Fruit fly (Drosophila melanogaster) whole organism, adult: ENCODE measurements around the gene Dmtn.
A peak's percentile ranks its signal among the peaks of the same experiment; 100 is the strongest.

Experiments
- CG11617 ChIP-seq: fragments of 200-800 bp; sonication (Bioruptor generic); optimal IDR thresholded peaks from 2 replicates; lab custom pipeline; 2017; ENCODE audit warnings: mild to moderate bottlenecking, missing biosample characterization, missing genetic modification reagents, missing genetic modification characterization
- CG12768 ChIP-seq: fragments of 200-800 bp; sonication (Bioruptor generic); optimal IDR thresholded peaks from 2 replicates; lab custom pipeline; 2017; ENCODE audit warnings: missing biosample characterization, missing genetic modification characterization, mild to moderate bottlenecking, moderate library complexity, missing genetic modification reagents
- CG14711 ChIP-seq: fragments of 200-800 bp; sonication (Bioruptor generic); optimal IDR thresholded peaks from 2 replicates; lab custom pipeline; 2018; ENCODE audit warnings: missing biosample characterization, mild to moderate bottlenecking, missing genetic modification characterization, moderate library complexity
- CG1620 ChIP-seq: fragments of 200-800 bp; sonication (Bioruptor generic); optimal IDR thresholded peaks from 2 replicates; lab custom pipeline; 2016; ENCODE audit warnings: missing biosample characterization, missing genetic modification characterization
- CG33017 ChIP-seq: fragments of 200-800 bp; sonication (Bioruptor generic); optimal IDR thresholded peaks from 2 replicates; lab custom pipeline; 2018; ENCODE audit warnings: missing biosample characterization, mild to moderate bottlenecking, missing genetic modification characterization, moderate library complexity
- CG5204 ChIP-seq: fragments of 200-800 bp; sonication (Bioruptor generic); optimal IDR thresholded peaks from 2 replicates; lab custom pipeline; 2016; ENCODE audit warnings: missing biosample characterization, missing genetic modification characterization
- CG7045 ChIP-seq: fragments of 200-800 bp; sonication (Bioruptor generic); optimal IDR thresholded peaks from 2 replicates; lab custom pipeline; 2017; ENCODE audit warnings: missing biosample characterization, mild to moderate bottlenecking, missing genetic modification characterization
- CG7101 ChIP-seq: fragments of 200-800 bp; sonication (Bioruptor generic); optimal IDR thresholded peaks from 2 replicates; lab custom pipeline; 2018; ENCODE audit warnings: missing biosample characterization, mild to moderate bottlenecking, missing genetic modification characterization, moderate library complexity
- Clk ChIP-seq: fragments of 200-800 bp; sonication (Bioruptor generic); optimal IDR thresholded peaks from 2 replicates; lab custom pipeline; 2017; ENCODE audit warnings: missing biosample characterization, missing genetic modification characterization
- Crg-1 ChIP-seq: fragments of 200-800 bp; sonication (Bioruptor generic); optimal IDR thresholded peaks from 2 replicates; lab custom pipeline; 2016; ENCODE audit warnings: missing biosample characterization, missing genetic modification characterization
- Hr96 ChIP-seq: fragments of 200-800 bp; sonication (Bioruptor generic); optimal IDR thresholded peaks from 2 replicates; lab custom pipeline; 2016; ENCODE audit warnings: missing biosample characterization, missing genetic modification characterization
- Mnt ChIP-seq: fragments of 200-800 bp; sonication (Bioruptor generic); optimal IDR thresholded peaks from 2 replicates; lab custom pipeline; 2016; ENCODE audit warnings: missing biosample characterization, mild to moderate bottlenecking, missing genetic modification characterization
- bab1 ChIP-seq: fragments of 200-800 bp; sonication (Bioruptor generic); optimal IDR thresholded peaks from 3 replicates; lab custom pipeline; 2019; ENCODE audit warnings: missing biosample characterization, mild to moderate bottlenecking, missing genetic modification characterization, moderate library complexity
- cic ChIP-seq: fragments of 200-800 bp; sonication (Bioruptor generic); optimal IDR thresholded peaks from 2 replicates; lab custom pipeline; 2017; ENCODE audit warnings: missing biosample characterization, mild to moderate bottlenecking, missing genetic modification characterization, moderate library complexity
- cnc ChIP-seq, 2 experiments: fragments of >200 bp; optimal IDR thresholded peaks; 2 replicates each; lab custom pipeline; 2017
- kay ChIP-seq: fragments of 200-800 bp; sonication (Bioruptor generic); peaks from one replicate; lab custom pipeline; 2016; ENCODE audit warnings: missing biosample characterization, missing genetic modification characterization, borderline replicate concordance
- ovo ChIP-seq: fragments of 200-800 bp; sonication (Bioruptor generic); optimal IDR thresholded peaks from 2 replicates; lab custom pipeline; 2016; ENCODE audit warnings: missing biosample characterization, missing genetic modification characterization
- pad ChIP-seq: fragments of 200-800 bp; sonication (Bioruptor generic); optimal IDR thresholded peaks from 3 replicates; lab custom pipeline; 2017; ENCODE audit warnings: missing biosample characterization, missing genetic modification characterization, mild to moderate bottlenecking, moderate library complexity, missing genetic modification reagents
- tj ChIP-seq: fragments of 200-800 bp; sonication (Bioruptor generic); optimal IDR thresholded peaks from 3 replicates; lab custom pipeline; 2017; ENCODE audit warnings: missing biosample characterization, mild to moderate bottlenecking, missing genetic modification characterization, moderate library complexity
- toe ChIP-seq: fragments of 200-800 bp; sonication (Bioruptor generic); optimal IDR thresholded peaks from 2 replicates; lab custom pipeline; 2016; ENCODE audit warnings: missing biosample characterization, missing genetic modification characterization

The Dmtn gene

DNA sequence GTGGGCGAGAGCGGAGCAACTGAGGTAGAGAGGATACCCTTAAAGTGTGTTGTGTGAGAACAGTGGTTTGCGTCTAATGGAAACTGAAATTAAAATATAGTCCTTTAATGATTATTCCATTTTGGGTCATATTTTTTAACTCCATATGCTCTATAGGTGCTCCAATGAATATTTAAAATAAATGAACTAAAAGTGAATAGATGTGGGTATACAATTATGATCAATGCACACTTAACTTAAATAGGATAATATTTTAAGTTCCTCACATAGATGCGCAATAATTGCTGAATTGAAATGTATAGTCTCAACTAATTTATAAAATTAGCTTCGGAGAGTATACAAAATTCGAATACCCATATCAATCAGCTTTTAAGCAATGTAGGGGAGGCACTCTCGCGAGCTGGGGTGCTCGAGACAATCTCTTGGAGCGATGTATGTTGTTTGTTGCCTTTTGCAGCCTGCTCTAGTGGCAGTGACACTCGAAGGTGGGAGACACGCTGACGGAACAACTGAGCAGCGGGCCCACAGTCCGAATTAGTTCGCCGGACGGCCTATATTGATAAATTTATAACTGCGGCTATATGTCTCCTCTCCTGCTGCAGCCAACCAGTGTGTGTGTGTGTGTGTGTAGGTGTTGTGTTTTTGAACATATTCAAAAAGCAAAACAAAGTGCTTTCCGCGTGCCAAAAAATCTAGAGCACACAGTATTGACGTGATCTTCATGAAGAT lies 51.9 kb downstream of the Dmtn start:
- TF ChIP-seq CG5204 (GFP tag; lab: Kevin White, UChicago), result peak; percentile 78
- no peak for TF ChIP-seq bab1
- TF ChIP-seq toe (GFP tag; lab: Kevin White, UChicago), result peak; percentile 31
- peak; percentile 30 for TF ChIP-seq Mnt
- peak; percentile 22 for TF ChIP-seq Crg-1
- TF ChIP-seq tj, result peak; percentile 55
- peak; percentile 60 for TF ChIP-seq pad (GFP tag; lab: Kevin White, UChicago)
- peak; percentile 67 for TF ChIP-seq CG12768 (GFP tag; lab: Kevin White, UChicago)
- peak; percentile 6 for TF ChIP-seq ovo (GFP tag; lab: Kevin White, UChicago)
- TF ChIP-seq cnc (optimal IDR thresholded peaks at IDR 0.05; lab: Kevin White, UChicago), result no peak
- TF ChIP-seq CG14711 (tag; lab: Kevin White, UChicago), result peak; percentile 53
- peak; percentile 70 for TF ChIP-seq CG7045 (GFP tag; lab: Kevin White, UChicago)
- peak; percentile 61 for TF ChIP-seq kay (GFP tag; lab: Kevin White, UChicago)
- TF ChIP-seq CG33017 (tag; lab: Kevin White, UChicago), result peak; percentile 57
- peak; percentile 61 for TF ChIP-seq Hr96 (GFP tag; lab: Kevin White, UChicago)
- peak; percentile 69 for TF ChIP-seq CG7101 (tag; lab: Kevin White, UChicago)
- TF ChIP-seq CG11617 (GFP tag; lab: Kevin White, UChicago), result peak; percentile 72
- TF ChIP-seq cic (GFP tag; lab: Kevin White, UChicago), result peak; percentile 19
- peak; percentile 16 for TF ChIP-seq Clk (GFP tag; lab: Kevin White, UChicago)
- TF ChIP-seq CG1620, result peak; percentile 26

DNA sequence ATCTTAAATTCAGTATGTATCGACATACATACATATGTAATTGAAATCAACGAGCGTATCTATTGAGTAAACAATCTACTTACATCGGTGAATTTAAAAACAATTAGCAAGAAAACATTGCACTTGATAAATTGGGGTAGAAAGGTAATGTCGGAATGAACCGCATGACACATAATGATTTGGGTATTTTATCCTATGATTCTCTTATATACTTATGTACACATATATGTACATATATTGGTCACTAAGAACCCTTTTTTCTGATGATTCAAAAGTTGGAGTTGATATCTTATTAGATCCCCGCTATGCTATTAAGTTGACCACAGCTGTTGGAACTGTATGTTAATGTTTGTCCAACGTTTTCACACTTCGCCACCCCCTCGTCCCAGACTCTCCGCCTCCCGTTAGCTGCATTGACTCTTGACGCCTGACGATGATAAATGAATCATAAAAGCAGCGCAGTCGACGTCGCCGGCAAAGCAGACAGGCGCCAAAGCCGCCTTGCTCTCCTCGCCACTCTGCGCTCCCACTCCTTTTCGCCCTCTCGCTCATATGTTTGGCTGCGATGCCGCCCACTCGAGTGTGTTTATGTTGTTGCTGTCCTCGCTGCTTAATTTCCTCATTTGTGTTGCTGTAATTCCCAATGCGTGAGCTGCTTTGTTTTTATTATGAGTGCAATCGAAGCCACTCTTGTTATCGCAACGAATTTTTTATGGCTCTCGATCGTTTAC lies 52.6 kb downstream of the Dmtn start:
- peak; percentile 35 for TF ChIP-seq CG5204 (GFP tag; lab: Kevin White, UChicago)
- no peak for TF ChIP-seq Crg-1
- peak; percentile 26 for TF ChIP-seq ovo (GFP tag; lab: Kevin White, UChicago)
- TF ChIP-seq Clk (GFP tag; lab: Kevin White, UChicago), result no peak
- no peak for TF ChIP-seq Mnt
- TF ChIP-seq pad (GFP tag; lab: Kevin White, UChicago), result peak; percentile 11
- peak; percentile 84 for TF ChIP-seq kay (GFP tag; lab: Kevin White, UChicago)
- no peak for TF ChIP-seq toe (GFP tag; lab: Kevin White, UChicago)

DNA sequence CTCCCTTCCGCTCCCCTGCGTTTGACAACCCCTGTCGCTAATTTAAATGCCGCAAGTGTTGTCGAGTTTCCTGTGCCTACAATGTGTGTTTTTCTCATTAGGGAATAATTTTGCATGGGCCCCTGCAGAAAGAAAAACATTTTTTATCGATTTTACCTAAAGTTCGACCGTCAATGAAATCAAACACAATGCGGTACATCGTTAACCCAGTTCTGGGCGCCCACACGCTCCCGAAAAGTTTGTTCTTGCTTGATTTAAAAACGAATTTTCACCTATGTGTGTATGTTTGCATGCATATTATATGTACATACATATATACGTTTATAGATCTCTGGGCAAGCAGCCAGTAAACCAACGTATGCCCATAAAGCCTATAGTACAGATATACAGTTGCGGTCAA lies 53.3 kb downstream of the Dmtn start:
- TF ChIP-seq CG12768 (GFP tag; lab: Kevin White, UChicago) (no peak), cic (GFP tag; lab: Kevin White, UChicago) (no peak), bab1 (no peak), ovo (GFP tag; lab: Kevin White, UChicago) (no peak), Hr96 (GFP tag; lab: Kevin White, UChicago) (no peak), toe (GFP tag; lab: Kevin White, UChicago) (no peak), tj (no peak), Crg-1 (no peak), Mnt (no peak), CG11617 (GFP tag; lab: Kevin White, UChicago) (no peak), kay (GFP tag; lab: Kevin White, UChicago) (no peak), cnc (optimal IDR thresholded peaks at IDR 0.05; lab: Kevin White, UChicago) (no peak), CG5204 (GFP tag; lab: Kevin White, UChicago) (no peak), CG1620 (no peak), CG7101 (tag; lab: Kevin White, UChicago) (no peak), CG14711 (tag; lab: Kevin White, UChicago) (no peak)

DNA sequence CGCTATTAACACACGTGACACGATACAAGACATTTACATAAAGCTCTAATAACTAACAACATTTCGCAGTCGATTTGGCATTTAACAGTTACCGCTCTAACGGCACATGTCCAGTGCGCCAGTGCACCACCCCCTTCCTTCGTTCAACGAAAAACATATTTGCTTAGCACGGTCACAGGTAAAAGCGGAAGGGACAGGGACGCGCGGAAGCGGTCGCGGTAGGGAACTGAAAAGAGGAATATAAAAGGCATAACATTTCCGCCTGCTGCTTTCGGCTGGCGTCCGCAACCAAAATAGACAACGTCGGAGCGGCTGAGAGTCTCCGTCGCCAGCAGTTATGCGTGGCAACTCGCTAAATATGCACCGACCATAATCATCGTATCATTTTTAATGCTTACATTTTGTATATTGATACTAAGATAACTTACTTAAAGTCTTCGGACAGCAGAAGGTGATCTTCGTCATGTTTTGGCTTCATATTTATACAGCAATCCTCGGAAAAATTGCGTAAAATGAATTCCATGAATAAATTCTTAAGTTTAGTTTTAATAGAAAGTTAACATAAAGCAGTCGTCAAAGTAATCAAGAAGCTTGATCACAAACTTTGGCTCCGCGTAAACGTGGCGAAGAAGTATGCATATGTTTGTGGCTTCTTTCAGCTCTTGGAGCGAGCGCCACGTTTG lies 53.9 kb downstream of the Dmtn start:
- TF ChIP-seq CG33017 (tag; lab: Kevin White, UChicago) (peak; percentile 9), cnc (optimal IDR thresholded peaks at IDR 0.05; lab: Kevin White, UChicago) (no peak), tj (no peak), Hr96 (GFP tag; lab: Kevin White, UChicago) (no peak), cic (GFP tag; lab: Kevin White, UChicago) (no peak), CG7101 (tag; lab: Kevin White, UChicago) (peak; percentile 12), CG12768 (GFP tag; lab: Kevin White, UChicago) (no peak), ovo (GFP tag; lab: Kevin White, UChicago) (peak; percentile 38)

DNA sequence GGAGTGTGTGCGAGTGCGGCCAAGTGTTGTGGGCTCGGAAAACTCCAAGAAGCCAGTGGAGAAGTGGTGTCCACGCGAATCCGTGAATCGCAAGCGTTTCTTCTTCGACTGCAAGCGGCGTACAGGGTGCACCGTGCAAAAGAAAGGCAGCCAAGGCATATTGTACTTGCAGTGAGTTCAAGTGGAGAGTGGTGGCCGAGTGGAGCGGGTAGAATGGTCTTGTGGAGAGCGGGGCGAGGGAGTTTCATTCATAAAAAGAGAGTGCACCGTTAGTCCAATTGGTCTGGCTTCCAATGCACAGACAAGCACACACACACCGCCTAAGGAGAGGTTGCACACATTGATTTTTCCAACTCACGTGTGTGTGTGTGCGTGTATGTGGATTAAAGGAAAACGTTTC lies 54.5 kb downstream of the Dmtn start:
- TF ChIP-seq Clk (GFP tag; lab: Kevin White, UChicago) (no peak), CG1620 (no peak), cic (GFP tag; lab: Kevin White, UChicago) (peak; percentile 34), pad (GFP tag; lab: Kevin White, UChicago) (peak; percentile 92), toe (GFP tag; lab: Kevin White, UChicago) (no peak), kay (GFP tag; lab: Kevin White, UChicago) (no peak), CG7101 (tag; lab: Kevin White, UChicago) (no peak), tj (no peak), CG12768 (GFP tag; lab: Kevin White, UChicago) (no peak), bab1 (no peak), Hr96 (GFP tag; lab: Kevin White, UChicago) (no peak), cnc (optimal IDR thresholded peaks at IDR 0.05; lab: Kevin White, UChicago) (no peak), CG5204 (GFP tag; lab: Kevin White, UChicago) (no peak), ovo (GFP tag; lab: Kevin White, UChicago) (no peak)
